Fruit fly (Drosophila melanogaster): ENCODE results near the gene CG13039.

Gene CG13039

DNA sequence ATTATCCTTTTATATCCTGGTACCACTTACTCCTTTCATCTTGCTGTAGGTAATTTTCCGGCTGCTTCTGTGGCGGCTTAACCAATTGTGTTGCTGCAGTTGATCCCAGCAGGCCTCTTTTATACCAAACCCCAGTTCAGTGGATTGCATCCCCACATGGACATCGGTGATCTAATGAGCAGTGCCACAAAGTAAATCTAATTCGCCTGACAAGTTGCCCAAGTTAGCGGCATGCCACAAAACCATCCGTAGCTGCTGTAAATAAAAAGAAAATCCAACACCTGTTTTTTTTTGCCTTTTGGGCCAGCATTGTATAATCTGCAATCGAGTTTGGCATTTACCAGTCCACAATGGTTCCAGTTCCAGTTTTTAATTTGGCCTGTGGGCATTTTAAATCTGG lies 47.4 kb downstream of the CG13039 start, which contains the start of gene CG13050:
TSS of gene CG13050 (minus strand) at position 101 of the 400 bp plus-strand sequence.
- TF ChIP-seq Sox14 (GFP tag; optimal IDR thresholded peaks at IDR 0.05) (no peak), CG15336 (GFP tag; IDR thresholded peaks at IDR 0.05) (no peak), CG10669 (GFP tag; optimal IDR thresholded peaks at IDR 0.05) (no peak), Eip78C (GFP tag) (no peak), CG6163 (GFP tag; IDR thresholded peaks at IDR 0.05) (no peak), topi (GFP tag; optimal IDR thresholded peaks at IDR 0.05) (no peak), Met (GFP tag; optimal IDR thresholded peaks at IDR 0.05) (no peak)

DNA sequence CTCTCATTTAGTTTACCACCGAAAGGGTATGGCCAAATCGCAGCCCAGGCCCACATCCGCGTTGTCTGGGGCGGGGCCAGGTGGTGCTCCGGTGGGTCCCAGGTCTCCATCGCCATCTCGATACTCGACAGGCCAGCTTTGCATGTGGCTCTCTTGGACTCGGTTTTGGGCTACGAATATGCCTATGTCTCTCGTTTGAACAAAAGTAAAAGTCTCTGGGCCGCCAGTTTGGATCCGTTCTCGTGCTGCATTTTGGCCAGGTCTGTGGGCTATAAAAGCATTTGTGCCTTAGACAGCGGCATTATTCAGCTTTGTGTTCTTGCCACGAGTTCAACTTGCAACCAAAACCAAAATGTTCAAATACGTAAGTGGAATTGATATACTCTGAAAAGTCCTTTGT lies 49.4 kb downstream of the CG13039 start, which contains the start of gene CG13065:
TSS of gene CG13065 (plus strand) at position 301 of the 400 bp plus-strand sequence.
- no peak for TF ChIP-seq Eip78C (GFP tag)
- TF ChIP-seq CG8119 (GFP tag; IDR thresholded peaks at IDR 0.05), result no peak
- TF ChIP-seq CG15336 (GFP tag; IDR thresholded peaks at IDR 0.05), result no peak
- no peak for TF ChIP-seq esn (GFP tag; optimal IDR thresholded peaks at IDR 0.05)

Data from whole organism, prepupa.